Worm (Caenorhabditis elegans): Measurements from ENCODE around the gene Y2H9A.6.

ce11 chrV:13416076-13416475, 27.6 kb upstream of the Y2H9A.6 start:
- TF ChIP-seq skn-1 (tag; optimal IDR thresholded peaks at IDR 0.05), result no peak
- no peak for TF ChIP-seq unc-62 (GFP tag; optimal IDR thresholded peaks at IDR 0.05)
- no peak for TF ChIP-seq swsn-7 (tag; optimal IDR thresholded peaks at IDR 0.05)
- TF ChIP-seq lin-13 (GFP tag; optimal IDR thresholded peaks at IDR 0.05), result no peak
